Worm (Caenorhabditis elegans): ENCODE measurements around the gene F14H12.17.

DNA sequence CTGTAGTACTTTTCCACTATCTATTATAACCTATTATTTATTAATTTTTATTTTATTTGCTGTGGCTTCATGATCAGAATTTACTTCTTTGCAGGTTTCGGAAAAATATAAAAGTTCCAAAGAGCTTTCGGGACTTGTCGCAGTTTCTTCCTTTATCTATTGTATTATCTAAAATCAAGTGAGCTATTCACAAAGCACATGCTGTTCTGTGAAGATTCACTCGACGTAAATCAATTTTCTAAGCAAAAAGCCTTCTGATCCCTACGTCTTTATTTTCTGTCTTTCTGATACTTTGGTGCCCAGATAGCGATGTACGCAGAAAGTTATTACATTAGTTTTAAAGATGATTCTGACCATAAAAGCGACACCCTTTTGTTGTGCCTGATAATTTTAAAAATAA is 46.0 kb downstream of the F14H12.17 start:
- no peak for TF ChIP-seq dmd-4 (tag; optimal IDR thresholded peaks at IDR 0.05; ENCODE audit: borderline replicate concordance)
- TF ChIP-seq nfya-1 (tag; optimal IDR thresholded peaks at IDR 0.05) = no peak
- TF ChIP-seq fax-1 (tag; optimal IDR thresholded peaks at IDR 0.05) = no peak
- TF ChIP-seq nhr-11 (tag; optimal IDR thresholded peaks at IDR 0.05) = no peak
- TF ChIP-seq unc-55 (GFP tag; optimal IDR thresholded peaks at IDR 0.05) = no peak
- TF ChIP-seq ets-4 (tag; optimal IDR thresholded peaks at IDR 0.05) = no peak

All from whole organism, late embryonic.